Worm (Caenorhabditis elegans) whole organism, midembryonic: ENCODE measurements around the gene sup-36.

Source experiments
- T22C8.4 ChIP-seq: fragments of 200-800 bp; sonication (Bioruptor generic); IDR thresholded peaks from 2 replicates; pipeline ENCODE4 v1.3.6; 2022; ENCODE audit warnings: missing genetic modification characterization, missing compliant biosample characterization
- cog-1 ChIP-seq: sonication (generic microtip); optimal IDR thresholded peaks from 2 replicates; lab custom pipeline; 2016; ENCODE audit warnings: missing genetic modification characterization, missing compliant biosample characterization
- flt-1 ChIP-seq: fragments of 200-800 bp; sonication (Bioruptor generic); IDR thresholded peaks from 2 replicates; pipeline ENCODE4 v1.3.6; 2022; ENCODE audit warnings: missing genetic modification characterization, missing compliant biosample characterization
- klf-2 ChIP-seq: fragments of 200-800 bp; sonication (Bioruptor generic); conservative IDR thresholded peaks from 2 replicates; pipeline ENCODE4 v1.3.6; 2022; ENCODE audit warnings: missing genetic modification reagents, missing genetic modification characterization, missing compliant biosample characterization
- med-1 ChIP-seq: sonication (generic microtip); optimal IDR thresholded peaks from 2 replicates; lab custom pipeline; 2017; ENCODE audit warnings: missing genetic modification characterization, mild to moderate bottlenecking, missing compliant biosample characterization, antibody characterized with exemption, missing genetic modification reagents; ENCODE audit not compliant: insufficient read depth
- ref-1 ChIP-seq: fragments of 200-800 bp; sonication (Bioruptor generic); conservative IDR thresholded peaks from 2 replicates; pipeline ENCODE4 v1.3.6; 2022; ENCODE audit warnings: missing genetic modification reagents, missing genetic modification characterization, missing compliant biosample characterization
- tab-1 ChIP-seq: fragments of 200-800 bp; sonication (Bioruptor generic); IDR thresholded peaks from 2 replicates; pipeline ENCODE4 v1.3.6; 2022; ENCODE audit warnings: missing genetic modification characterization, missing compliant biosample characterization
- ztf-23 ChIP-seq: fragments of 200-800 bp; sonication (Bioruptor generic); IDR thresholded peaks from 2 replicates; pipeline ENCODE4 v1.3.6; 2022; ENCODE audit warnings: missing genetic modification reagents, missing genetic modification characterization, missing compliant biosample characterization
- ztf-29 ChIP-seq: fragments of 200-800 bp; sonication (Bioruptor generic); IDR thresholded peaks from 2 replicates; pipeline ENCODE4 v1.3.6; 2022; ENCODE audit warnings: missing genetic modification reagents, missing genetic modification characterization, missing compliant biosample characterization

sup-36 gene

DNA sequence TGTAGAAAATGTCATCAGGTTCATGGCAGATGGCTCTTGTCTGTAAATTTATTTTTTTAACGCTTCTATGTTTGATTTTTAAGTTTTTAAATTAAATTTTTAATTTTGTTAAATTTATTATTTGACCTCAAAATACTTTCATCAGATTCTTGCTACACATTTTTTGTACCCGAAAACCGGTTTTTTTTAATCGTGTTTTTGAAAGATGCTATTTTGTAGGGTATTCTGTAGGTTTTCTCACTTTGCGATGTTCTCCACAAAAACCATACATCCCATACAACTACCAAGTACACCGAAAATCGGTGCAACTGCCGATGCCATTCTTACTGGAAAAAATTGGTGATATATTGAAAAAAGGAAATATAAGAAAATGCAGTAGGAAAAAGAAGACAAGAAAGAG lies 4.4 kb downstream of the sup-36 start, which contains the start of gene nstp-2:
Gene nstp-2 (minus strand): TSS at position 326 of the 400 bp plus-strand sequence.
- TF ChIP-seq klf-2 (GFP tag; lab: Robert Waterston, UW) (no peak), flt-1 (GFP tag; lab: Robert Waterston, UW) (no peak), med-1 (GFP tag; lab: Kevin White, UChicago) (no peak), ref-1 (no peak), ztf-29 (GFP tag; lab: Robert Waterston, UW) (no peak), ztf-23 (GFP tag; lab: Robert Waterston, UW) (no peak), T22C8.4 (GFP tag; lab: Robert Waterston, UW) (no peak), cog-1 (tag; lab: Kevin White, UChicago) (no peak), tab-1 (no peak)

DNA sequence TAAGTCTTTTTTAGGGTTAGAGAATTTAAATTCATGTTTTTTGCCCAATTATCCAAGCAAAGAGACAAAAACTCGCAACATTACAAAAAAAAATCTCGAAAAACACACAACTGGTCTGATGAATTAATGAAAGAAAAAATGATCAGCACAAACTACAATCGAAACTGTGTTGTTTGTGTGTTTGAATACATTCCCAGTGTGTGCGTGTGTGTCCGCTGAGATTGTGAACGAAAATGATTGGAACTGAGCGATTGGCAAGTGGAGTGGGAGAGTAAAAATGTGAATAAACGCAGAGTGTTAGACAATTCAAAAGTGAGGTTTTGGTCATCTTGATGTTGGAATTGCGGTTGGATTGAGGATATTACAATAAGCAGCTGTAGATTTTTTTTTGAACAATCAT lies 5.1 kb downstream of the sup-36 start:
- TF ChIP-seq klf-2 (GFP tag; lab: Robert Waterston, UW) (no peak), ztf-23 (GFP tag; lab: Robert Waterston, UW) (no peak), flt-1 (GFP tag; lab: Robert Waterston, UW) (no peak), cog-1 (tag; lab: Kevin White, UChicago) (no peak), med-1 (GFP tag; lab: Kevin White, UChicago) (no peak), tab-1 (no peak), T22C8.4 (GFP tag; lab: Robert Waterston, UW) (no peak)

DNA sequence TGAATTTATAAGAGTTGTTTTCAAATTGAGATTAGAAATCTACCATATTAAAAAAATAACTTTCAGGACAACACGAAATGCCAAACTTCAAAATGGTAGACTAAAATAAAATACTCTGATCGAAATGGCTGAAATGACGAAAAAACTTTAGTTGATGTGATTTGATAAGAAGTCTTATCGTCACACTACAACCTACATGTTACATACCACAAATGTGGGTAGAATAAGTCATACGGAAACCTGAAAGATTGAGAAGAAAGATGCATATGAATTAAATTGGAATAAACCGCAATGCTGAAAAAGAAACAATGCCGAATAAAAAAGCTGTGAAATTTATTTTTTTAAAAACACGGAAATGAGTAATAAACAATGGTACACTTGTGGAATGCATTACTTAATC lies 5.6 kb downstream of the sup-36 start:
- TF ChIP-seq ref-1: no peak
- no peak for TF ChIP-seq ztf-29 (GFP tag; lab: Robert Waterston, UW)
- no peak for TF ChIP-seq tab-1
- no peak for TF ChIP-seq med-1 (GFP tag; lab: Kevin White, UChicago)
- TF ChIP-seq T22C8.4 (GFP tag; lab: Robert Waterston, UW): no peak
- no peak for TF ChIP-seq cog-1 (tag; lab: Kevin White, UChicago)

DNA sequence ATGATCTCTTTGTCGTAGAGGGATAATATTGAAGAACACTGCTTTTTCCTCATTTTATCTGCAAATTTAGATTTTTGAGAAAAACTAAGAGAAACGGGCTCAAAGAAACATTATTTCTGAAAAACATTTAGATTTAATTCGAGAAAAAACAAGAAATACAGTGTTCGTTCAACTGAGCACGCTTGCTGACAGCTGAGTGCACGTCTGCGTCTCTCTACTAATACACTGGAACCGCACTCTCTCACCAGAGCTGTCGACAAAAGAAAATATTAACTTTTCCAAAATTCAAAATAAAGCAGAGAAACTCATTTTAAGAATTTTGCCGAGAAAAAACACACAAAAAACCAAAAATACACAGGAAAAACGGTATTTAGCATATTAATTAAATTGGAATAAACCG lies 11.8 kb downstream of the sup-36 start, which contains the start of gene drh-1:
Gene drh-1 (minus strand): TSS at position 58 of the 400 bp plus-strand sequence.
- TF ChIP-seq ref-1: no peak
- no peak for TF ChIP-seq med-1 (GFP tag; lab: Kevin White, UChicago)
- no peak for TF ChIP-seq tab-1
- TF ChIP-seq cog-1 (tag; lab: Kevin White, UChicago): no peak
- no peak for TF ChIP-seq T22C8.4 (GFP tag; lab: Robert Waterston, UW)
- no peak for TF ChIP-seq klf-2 (GFP tag; lab: Robert Waterston, UW)
- no peak for TF ChIP-seq ztf-29 (GFP tag; lab: Robert Waterston, UW)
- no peak for TF ChIP-seq ztf-23 (GFP tag; lab: Robert Waterston, UW)
- TF ChIP-seq flt-1 (GFP tag; lab: Robert Waterston, UW): no peak

DNA sequence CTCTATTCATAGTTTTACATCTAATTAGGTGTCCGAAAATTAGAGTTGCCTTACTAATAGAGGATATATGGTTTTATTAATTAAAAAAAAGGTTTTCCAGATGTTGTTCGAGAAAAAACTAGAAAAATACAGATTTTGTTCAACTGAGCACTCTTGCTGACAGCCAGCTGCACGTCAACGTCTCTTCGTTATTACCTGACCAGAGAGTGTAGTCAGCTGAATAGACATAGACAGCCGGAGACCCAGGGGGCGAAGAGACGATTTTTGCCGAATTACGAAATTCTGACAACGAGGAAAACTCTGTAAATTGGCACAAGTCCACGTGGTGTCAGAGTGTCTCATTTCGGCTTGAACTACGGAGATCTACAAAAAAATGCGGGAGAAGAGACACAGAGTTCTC lies 17.1 kb downstream of the sup-36 start:
- TF ChIP-seq klf-2 (GFP tag; lab: Robert Waterston, UW): no peak
- TF ChIP-seq ztf-29 (GFP tag; lab: Robert Waterston, UW): no peak
- no peak for TF ChIP-seq tab-1
- TF ChIP-seq med-1 (GFP tag; lab: Kevin White, UChicago): no peak
- no peak for TF ChIP-seq ref-1
- no peak for TF ChIP-seq flt-1 (GFP tag; lab: Robert Waterston, UW)
- no peak for TF ChIP-seq ztf-23 (GFP tag; lab: Robert Waterston, UW)

DNA sequence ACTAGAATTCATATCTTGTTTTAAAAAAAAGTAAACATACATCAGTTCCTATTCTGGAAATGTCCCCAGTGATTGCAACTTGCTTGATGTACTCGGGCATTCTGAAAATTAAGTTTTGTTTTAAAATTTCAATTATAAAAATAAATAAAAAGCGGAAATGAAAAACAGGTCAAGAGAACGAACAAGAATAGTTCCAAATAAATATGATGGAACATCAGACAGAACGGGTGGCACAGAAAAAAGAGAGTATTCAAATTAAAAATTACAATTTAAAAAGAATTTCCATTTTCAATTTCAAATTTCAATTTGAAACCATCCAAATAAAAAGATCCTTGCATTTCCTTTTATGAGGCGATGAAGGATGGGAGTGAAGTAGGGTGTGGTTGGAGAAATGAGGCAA lies 19.8 kb downstream of the sup-36 start, which contains the start of gene C01B10.3:
Gene C01B10.3 (minus strand): TSS at position 101 of the 400 bp plus-strand sequence.
- TF ChIP-seq klf-2 (GFP tag; lab: Robert Waterston, UW): no peak

DNA sequence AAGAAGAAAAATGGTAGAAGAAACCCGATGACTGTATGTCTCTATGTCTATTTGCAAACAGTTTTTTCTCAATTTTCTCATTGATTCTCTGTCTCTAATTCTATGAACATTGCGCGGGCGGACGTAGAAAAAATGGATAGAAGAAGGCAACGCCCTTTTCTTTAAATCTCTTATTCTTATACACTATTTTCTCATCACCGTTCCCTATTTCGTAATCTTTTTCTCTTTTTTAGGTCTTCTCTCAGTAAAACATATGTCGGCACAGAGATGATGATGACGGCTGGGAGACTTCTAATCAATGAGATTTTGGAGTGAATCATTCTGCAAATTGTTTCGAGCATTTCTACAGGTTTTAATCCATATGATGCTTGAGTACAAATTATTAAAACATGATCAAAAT lies 20.7 kb downstream of the sup-36 start:
- TF ChIP-seq ref-1: no peak
- TF ChIP-seq flt-1 (GFP tag; lab: Robert Waterston, UW): no peak
- TF ChIP-seq cog-1 (tag; lab: Kevin White, UChicago): no peak
- no peak for TF ChIP-seq klf-2 (GFP tag; lab: Robert Waterston, UW)
- TF ChIP-seq med-1 (GFP tag; lab: Kevin White, UChicago): no peak
- TF ChIP-seq ztf-23 (GFP tag; lab: Robert Waterston, UW): no peak
- no peak for TF ChIP-seq T22C8.4 (GFP tag; lab: Robert Waterston, UW)
- TF ChIP-seq ztf-29 (GFP tag; lab: Robert Waterston, UW): no peak

DNA sequence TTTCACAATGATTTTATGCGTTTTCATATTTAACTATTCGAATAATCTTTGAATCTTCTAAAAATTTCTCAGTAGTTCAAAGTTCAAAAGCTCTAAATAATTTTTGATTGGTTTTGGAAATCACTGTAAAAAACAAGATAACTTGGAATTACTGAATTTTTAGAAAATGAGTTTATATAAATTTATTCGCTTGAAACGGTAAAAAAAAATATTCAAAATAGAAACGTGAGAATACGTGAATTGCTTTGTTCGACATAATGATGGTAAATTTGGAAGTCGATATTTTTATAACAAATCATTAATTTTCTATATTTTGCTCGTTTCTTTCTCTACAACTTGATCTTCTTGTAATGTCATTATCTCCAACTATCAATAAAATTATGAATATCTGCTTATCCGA lies 21.9 kb downstream of the sup-36 start, which contains the start of gene C01B10.44:
Gene C01B10.44 (plus strand): TSS at position 301 of the 400 bp plus-strand sequence.
- TF ChIP-seq ztf-23 (GFP tag; lab: Robert Waterston, UW) (no peak), med-1 (GFP tag; lab: Kevin White, UChicago) (no peak), ztf-29 (GFP tag; lab: Robert Waterston, UW) (no peak), cog-1 (tag; lab: Kevin White, UChicago) (no peak), klf-2 (GFP tag; lab: Robert Waterston, UW) (no peak), flt-1 (GFP tag; lab: Robert Waterston, UW) (no peak), tab-1 (no peak), ref-1 (no peak), T22C8.4 (GFP tag; lab: Robert Waterston, UW) (no peak)

DNA sequence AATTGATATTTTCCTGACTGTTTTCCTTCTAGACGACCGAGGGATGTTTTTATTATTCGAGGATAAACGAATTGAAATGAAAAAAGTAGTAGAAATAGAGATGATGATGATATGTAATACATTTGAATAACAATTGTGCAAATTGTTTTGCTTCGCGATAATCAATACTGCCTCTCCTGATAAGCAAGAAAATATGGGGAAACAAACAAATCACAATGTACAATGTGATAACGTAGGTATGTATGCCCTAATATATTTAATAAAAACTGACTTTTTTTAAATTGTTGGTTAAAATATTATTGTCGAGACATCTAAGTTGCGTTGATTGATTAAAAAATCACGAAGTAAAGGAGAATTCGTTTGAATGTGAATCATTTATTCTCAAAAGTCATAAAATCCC lies 26.3 kb downstream of the sup-36 start, which contains the start of gene cest-5.2:
Gene cest-5.2 (minus strand): TSS at position 128 of the 400 bp plus-strand sequence.
- no peak for TF ChIP-seq ztf-23 (GFP tag; lab: Robert Waterston, UW)
- no peak for TF ChIP-seq klf-2 (GFP tag; lab: Robert Waterston, UW)
- TF ChIP-seq ref-1: no peak
- TF ChIP-seq med-1 (GFP tag; lab: Kevin White, UChicago): no peak
- TF ChIP-seq ztf-29 (GFP tag; lab: Robert Waterston, UW): no peak
- no peak for TF ChIP-seq tab-1
- no peak for TF ChIP-seq cog-1 (tag; lab: Kevin White, UChicago)
- TF ChIP-seq flt-1 (GFP tag; lab: Robert Waterston, UW): no peak
- no peak for TF ChIP-seq T22C8.4 (GFP tag; lab: Robert Waterston, UW)
